Fruit fly (Drosophila melanogaster): ENCODE data around the gene Sarm.

Sarm gene

DNA sequence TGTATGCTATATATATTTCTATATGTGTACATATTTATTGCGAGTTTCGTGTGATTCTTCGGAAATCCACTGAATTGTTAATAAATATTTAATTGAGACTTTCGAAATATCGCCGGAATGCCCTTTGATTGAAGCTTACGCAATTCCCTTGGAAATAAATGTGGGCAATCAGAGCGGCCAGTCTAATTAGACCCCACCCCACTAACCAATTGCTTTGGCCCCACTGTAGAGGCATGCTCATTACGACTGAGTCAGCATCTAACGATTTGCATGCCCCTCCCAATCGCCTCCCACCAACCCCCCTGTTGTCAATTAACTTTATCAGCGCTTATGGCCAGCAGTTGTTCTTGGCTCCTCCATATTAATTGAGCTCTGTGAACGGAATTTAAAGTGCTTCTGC lies 53.1 kb downstream of the Sarm start (continued):
- TF ChIP-seq Poxn (GFP tag; IDR thresholded peaks at IDR 0.05) (no peak), hkb (optimal IDR thresholded peaks at IDR 0.05) (no peak), hkb (GFP tag; IDR thresholded peaks at IDR 0.05) (0 out of 2 replicates have a peak, but pooled peaks have one; percentile 15), fd3F (GFP tag; optimal IDR thresholded peaks at IDR 0.05) (no peak), CG34376 (GFP tag; optimal IDR thresholded peaks at IDR 0.05) (no peak), TFAM (GFP tag; optimal IDR thresholded peaks at IDR 0.05) (no peak), Awh (GFP tag; IDR thresholded peaks at IDR 0.05) (no peak)

DNA sequence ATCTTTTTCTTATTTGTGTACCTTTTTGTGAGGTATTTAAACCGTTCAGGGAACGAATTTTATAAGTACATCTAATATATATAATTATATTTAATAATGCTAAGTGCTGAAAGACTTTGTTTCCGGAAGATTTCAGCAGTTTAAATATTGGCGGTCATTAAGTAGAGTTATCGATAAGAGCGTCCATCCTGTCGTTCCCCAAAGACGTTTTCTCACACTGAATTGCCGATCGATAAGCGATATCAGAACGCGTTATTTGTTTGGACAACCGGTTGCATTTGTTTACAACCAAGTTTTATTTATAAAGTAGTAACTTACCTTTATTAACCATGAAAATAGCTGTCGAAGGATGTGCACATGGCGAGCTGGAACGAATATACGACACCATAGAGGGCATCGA lies 57.9 kb downstream of the Sarm start, which contains the start of gene ldbr:
Gene ldbr (plus strand): TSS at position 238 of the 400 bp plus-strand sequence.
- TF ChIP-seq MBD-R2 (GFP tag; IDR thresholded peaks at IDR 0.05) (peak; percentile 74), Dref (GFP tag; IDR thresholded peaks at IDR 0.05) (peak; percentile 89), CG34376 (GFP tag; optimal IDR thresholded peaks at IDR 0.05) (peak; percentile 34), CG15514 (GFP tag; optimal IDR thresholded peaks at IDR 0.05) (peak; percentile 45), bcd (GFP tag; optimal IDR thresholded peaks at IDR 0.05) (no peak), CG34422 (GFP tag; IDR thresholded peaks at IDR 0.05) (peak; percentile 36; the same call in 1 of the 3 replicates), CG18262 (tag; optimal IDR thresholded peaks at IDR 0.05) (peak; percentile 15), Eip74EF (GFP tag; optimal IDR thresholded peaks at IDR 0.05) (no peak), Med (GFP tag) (peak; percentile 86), ATbp (GFP tag; optimal IDR thresholded peaks at IDR 0.05) (peak; percentile 5), fd64A (GFP tag; optimal IDR thresholded peaks at IDR 0.05) (no peak), stwl (tag; optimal IDR thresholded peaks at IDR 0.05) (peak; percentile 60), hbn (GFP tag; IDR thresholded peaks at IDR 0.05; ENCODE audit: partially characterized antibody) (peak; percentile 29; the same call in 1 of the 2 replicates), CG17186 (GFP tag; optimal IDR thresholded peaks at IDR 0.05) (peak; percentile 6), NfI (GFP tag; optimal IDR thresholded peaks at IDR 0.05) (peak; percentile 31), PHDP (tag; optimal IDR thresholded peaks at IDR 0.05) (peak; percentile 37), lbe (GFP tag; optimal IDR thresholded peaks at IDR 0.05) (peak; percentile 74), Sry-δ (GFP tag; optimal IDR thresholded peaks at IDR 0.05) (peak; percentile 29), Dll (GFP tag; IDR thresholded peaks at IDR 0.05; ENCODE audit: partially characterized antibody) (peak; percentile 61; the same call in 3 of the 4 replicates), insv (GFP tag; optimal IDR thresholded peaks at IDR 0.05) (peak in 1 of 2 experiments; percentile 26), zen2 (GFP tag; IDR thresholded peaks at IDR 0.05; ENCODE audit: partially characterized antibody) (peak; percentile 30; the same call in 1 of the 3 replicates), Atf-2 (GFP tag; optimal IDR thresholded peaks at IDR 0.05) (no peak), sug (tag; optimal IDR thresholded peaks at IDR 0.05) (peak; percentile 34), CG13287 (GFP tag; IDR thresholded peaks at IDR 0.05; ENCODE audit: partially characterized antibody) (peak; percentile 61), Hr39 (optimal IDR thresholded peaks at IDR 0.05) (no peak), CG13424 (tag; optimal IDR thresholded peaks at IDR 0.05) (peak; percentile 3), ash1 (GFP tag; optimal IDR thresholded peaks at IDR 0.05) (no peak), CG2120 (GFP tag; optimal IDR thresholded peaks at IDR 0.05) (peak; percentile 10), so (GFP tag; IDR thresholded peaks at IDR 0.05) (no peak), E2f2 (GFP tag; IDR thresholded peaks at IDR 0.05) (peak; percentile 93), hkb (optimal IDR thresholded peaks at IDR 0.05) (no peak), hkb (GFP tag; IDR thresholded peaks at IDR 0.05) (peak; percentile 26; the same call in 1 of the 2 replicates), zen (tag; optimal IDR thresholded peaks at IDR 0.05) (peak; percentile 20), gfzf (GFP tag; optimal IDR thresholded peaks at IDR 0.05) (peak; percentile 40), nerfin-2 (GFP tag; IDR thresholded peaks at IDR 0.05; ENCODE audit: partially characterized antibody) (peak; percentile 52; the same call in 1 of the 2 replicates), CoRest (tag; optimal IDR thresholded peaks at IDR 0.05) (peak; percentile 2), trem (tag; optimal IDR thresholded peaks at IDR 0.05) (peak; percentile 49), CG13296 (GFP tag; optimal IDR thresholded peaks at IDR 0.05) (peak; percentile 14), unc-4 (GFP tag; IDR thresholded peaks at IDR 0.05; ENCODE audit: partially characterized antibody) (peak; percentile 50; the same call in 1 of the 2 replicates), sob (GFP tag; IDR thresholded peaks at IDR 0.05) (peak; percentile 8; the same call in 1 of the 2 replicates), maf-S (GFP tag; optimal IDR thresholded peaks at IDR 0.05) (no peak), pzg (GFP tag; optimal IDR thresholded peaks at IDR 0.05) (peak; percentile 64), CG7745 (tag; optimal IDR thresholded peaks at IDR 0.05) (no peak)

Data from whole organism, embryonic.